Fruit fly (Drosophila melanogaster) whole organism, embryonic: ENCODE measurements around the gene mthl9.

Experiments
- BEAF-32 ChIP-seq: fragments of 200-800 bp; sonication (Bioruptor generic); optimal IDR thresholded peaks from 3 replicates; lab custom pipeline; 2017; ENCODE audit warnings: missing biosample characterization, missing genetic modification characterization, mild to moderate bottlenecking, moderate library complexity, missing genetic modification reagents
- Bdp1 ChIP-seq: fragments of 200-800 bp; sonication (Bioruptor generic); optimal IDR thresholded peaks from 3 replicates; lab custom pipeline; 2016; ENCODE audit warnings: missing biosample characterization, missing genetic modification characterization
- CG11723 ChIP-seq: fragments of 200-800 bp; sonication (Bioruptor generic); optimal IDR thresholded peaks from 2 replicates; lab custom pipeline; 2017; ENCODE audit warnings: missing biosample characterization, mild to moderate bottlenecking, missing genetic modification characterization
- CG12219 ChIP-seq: fragments of 200-800 bp; sonication (Bioruptor generic); optimal IDR thresholded peaks from 3 replicates; lab custom pipeline; 2018; ENCODE audit warnings: missing biosample characterization, mild to moderate bottlenecking, missing genetic modification characterization
- CG12236 ChIP-seq: fragments of 200-800 bp; sonication (Bioruptor generic); optimal IDR thresholded peaks from 2 replicates; lab custom pipeline; 2016; ENCODE audit warnings: missing biosample characterization, missing genetic modification characterization
- CG14441 ChIP-seq: fragments of 200-800 bp; sonication (Bioruptor generic); IDR thresholded peaks from 2 replicates; pipeline ENCODE4 v1.3.6; 2022; ENCODE audit warnings: missing biosample characterization, missing genetic modification characterization
- CG16779 ChIP-seq: fragments of 200-800 bp; sonication (Bioruptor generic); IDR thresholded peaks from 2 replicates; pipeline ENCODE4 v1.3.6; 2022; ENCODE audit warnings: missing biosample characterization, missing genetic modification characterization
- CG17361 ChIP-seq: fragments of 200-800 bp; sonication (Bioruptor generic); IDR thresholded peaks from 3 replicates; pipeline ENCODE4 v1.3.6; 2022; ENCODE audit warnings: missing biosample characterization, missing genetic modification characterization
- CG1792 ChIP-seq: fragments of 200-800 bp; sonication (Bioruptor generic); optimal IDR thresholded peaks from 2 replicates; lab custom pipeline; 2016; ENCODE audit warnings: missing biosample characterization, missing genetic modification characterization
- CG34224 ChIP-seq: fragments of 200-800 bp; sonication (Bioruptor generic); IDR thresholded peaks from 3 replicates; pipeline ENCODE4 v1.3.6; 2022; ENCODE audit warnings: missing biosample characterization, missing genetic modification characterization; ENCODE audit not compliant: partially characterized antibody
- CG3847 ChIP-seq: fragments of 200-800 bp; sonication (Bioruptor generic); IDR thresholded peaks from 2 replicates; pipeline ENCODE4 v1.3.6; 2022; ENCODE audit warnings: missing biosample characterization, missing genetic modification characterization
- CG42726 ChIP-seq: fragments of 200-800 bp; sonication (Bioruptor generic); IDR thresholded peaks from 2 replicates; pipeline ENCODE4 v1.3.6; 2022; ENCODE audit warnings: missing biosample characterization, missing genetic modification characterization; ENCODE audit not compliant: partially characterized antibody
- CG4820 ChIP-seq: fragments of 200-800 bp; sonication (Bioruptor generic); optimal IDR thresholded peaks from 3 replicates; lab custom pipeline; 2016; ENCODE audit warnings: missing biosample characterization, missing genetic modification characterization
- CG6175 ChIP-seq: fragments of 200-800 bp; sonication (Bioruptor generic); IDR thresholded peaks from 3 replicates; pipeline ENCODE4 v1.3.6; 2022; ENCODE audit warnings: missing biosample characterization, missing genetic modification characterization
- CG6654 ChIP-seq: fragments of 200-800 bp; sonication (Bioruptor generic); optimal IDR thresholded peaks from 2 replicates; lab custom pipeline; 2017; ENCODE audit warnings: missing biosample characterization, mild to moderate bottlenecking, missing genetic modification characterization
- CG6813 ChIP-seq: fragments of 200-800 bp; sonication (Bioruptor generic); optimal IDR thresholded peaks from 2 replicates; lab custom pipeline; 2017; ENCODE audit warnings: missing biosample characterization, missing genetic modification characterization, mild to moderate bottlenecking, moderate library complexity, missing genetic modification reagents
- CG7357 ChIP-seq: fragments of 200-800 bp; sonication (Bioruptor generic); IDR thresholded peaks from 3 replicates; pipeline ENCODE4 v1.3.6; 2022; ENCODE audit warnings: missing biosample characterization, missing genetic modification characterization
- CG7928 ChIP-seq: fragments of 200-800 bp; sonication (Bioruptor generic); optimal IDR thresholded peaks from 2 replicates; lab custom pipeline; 2017; ENCODE audit warnings: missing biosample characterization, mild to moderate bottlenecking, missing genetic modification characterization
- CG8765 ChIP-seq: fragments of 200-800 bp; sonication (Bioruptor generic); IDR thresholded peaks from 2 replicates; pipeline ENCODE4 v1.3.6; 2022; ENCODE audit warnings: missing biosample characterization, missing genetic modification characterization
- CG8944 ChIP-seq: fragments of 200-800 bp; sonication (Bioruptor generic); optimal IDR thresholded peaks from 3 replicates; lab custom pipeline; 2016; ENCODE audit warnings: missing biosample characterization, missing genetic modification characterization
- CG9876 ChIP-seq: fragments of 200-800 bp; sonication (Bioruptor generic); optimal IDR thresholded peaks from 2 replicates; lab custom pipeline; 2016; ENCODE audit warnings: missing biosample characterization, missing genetic modification characterization
- Deaf1 ChIP-seq: fragments of 200-800 bp; optimal IDR thresholded peaks from 3 replicates; lab custom pipeline; 2019; ENCODE audit warnings: missing biosample characterization, mild to moderate bottlenecking, missing genetic modification characterization, moderate library complexity
- Eip74EF ChIP-seq, 2 experiments: fragments of 200-800 bp in 1 of 2; fragments of >200 bp in 1 of 2; sonication (Bioruptor generic) in 1 of 2; optimal IDR thresholded peaks; 2 replicates each; lab custom pipeline; 2017 to 2019; ENCODE audit warnings: missing biosample characterization in 2 of 2, missing genetic modification characterization in 2 of 2, mild to moderate bottlenecking in 1 of 2, moderate library complexity in 1 of 2
- Ets97D ChIP-seq: fragments of 200-800 bp; sonication (Bioruptor generic); optimal IDR thresholded peaks from 3 replicates; lab custom pipeline; 2016; ENCODE audit warnings: missing biosample characterization, missing genetic modification characterization
- HHEX ChIP-seq: fragments of 200-800 bp; sonication (Bioruptor generic); optimal IDR thresholded peaks from 3 replicates; lab custom pipeline; 2017; ENCODE audit warnings: missing biosample characterization, mild to moderate bottlenecking, missing genetic modification characterization, missing genetic modification reagents
- HLHmδ ChIP-seq: fragments of 200-800 bp; sonication (Bioruptor generic); optimal IDR thresholded peaks from 2 replicates; lab custom pipeline; 2018; ENCODE audit warnings: missing biosample characterization, mild to moderate bottlenecking, missing genetic modification characterization, moderate library complexity
- Hey ChIP-seq: fragments of 200-800 bp; sonication (Bioruptor generic); optimal IDR thresholded peaks from 3 replicates; lab custom pipeline; 2018; ENCODE audit warnings: missing biosample characterization, mild to moderate bottlenecking, missing genetic modification characterization
- Lpt ChIP-seq: fragments of >200 bp; optimal IDR thresholded peaks from 2 replicates; lab custom pipeline; 2018; ENCODE audit warnings: missing biosample characterization, missing genetic modification characterization
- MTF-1 ChIP-seq: fragments of 200-800 bp; sonication (Bioruptor generic); optimal IDR thresholded peaks from 2 replicates; lab custom pipeline; 2018; ENCODE audit warnings: missing biosample characterization, mild to moderate bottlenecking, missing genetic modification characterization, borderline replicate concordance
- Med ChIP-seq: fragments of 200-800 bp; sonication (Bioruptor generic); peaks from one replicate; lab custom pipeline; 2016; ENCODE audit warnings: missing biosample characterization, missing genetic modification characterization, mild to moderate bottlenecking, inconsistent platforms, moderate library complexity
- Side ChIP-seq: fragments of 200-800 bp; sonication (Bioruptor generic); optimal IDR thresholded peaks from 2 replicates; lab custom pipeline; 2016; ENCODE audit warnings: missing biosample characterization, missing genetic modification characterization
- Trl ChIP-seq, 3 experiments: fragments of >200 bp in 2 of 3; fragments of 200-800 bp in 1 of 3; sonication (Bioruptor generic) in 1 of 3; optimal IDR thresholded peaks; 2 replicates in 1 of 3; 3 replicates in 2 of 3; lab custom pipeline; 2016 to 2017; ENCODE audit warnings: missing biosample characterization in 1 of 3, missing genetic modification characterization in 1 of 3
- YL-1 ChIP-seq: fragments of 200-800 bp; sonication (Bioruptor generic); optimal IDR thresholded peaks from 3 replicates; lab custom pipeline; 2017; ENCODE audit warnings: missing biosample characterization, mild to moderate bottlenecking, missing genetic modification characterization
- bbx ChIP-seq: fragments of 200-800 bp; sonication (Bioruptor generic); IDR thresholded peaks from 2 replicates; pipeline ENCODE4 v1.3.6; 2022; ENCODE audit warnings: missing biosample characterization, missing genetic modification characterization; ENCODE audit not compliant: partially characterized antibody
- her ChIP-seq: fragments of 200-800 bp; sonication (Bioruptor generic); optimal IDR thresholded peaks from 2 replicates; lab custom pipeline; 2016; ENCODE audit warnings: missing biosample characterization, missing genetic modification characterization
- ind ChIP-seq: fragments of 200-800 bp; sonication (Bioruptor generic); optimal IDR thresholded peaks from 3 replicates; lab custom pipeline; 2016; ENCODE audit warnings: missing biosample characterization, missing genetic modification characterization
- kah ChIP-seq: fragments of 200-800 bp; sonication (Bioruptor generic); optimal IDR thresholded peaks from 2 replicates; lab custom pipeline; 2018; ENCODE audit warnings: missing biosample characterization, mild to moderate bottlenecking, missing genetic modification characterization
- nau ChIP-seq: fragments of 200-800 bp; sonication (Bioruptor generic); optimal IDR thresholded peaks from 3 replicates; lab custom pipeline; 2017; ENCODE audit warnings: missing biosample characterization, mild to moderate bottlenecking, missing genetic modification characterization, missing genetic modification reagents
- odd ChIP-seq: fragments of 200-800 bp; sonication (Bioruptor generic); optimal IDR thresholded peaks from 2 replicates; lab custom pipeline; 2017; ENCODE audit warnings: missing biosample characterization, mild to moderate bottlenecking, missing genetic modification characterization
- pzg ChIP-seq: fragments of 200-800 bp; sonication (Bioruptor generic); optimal IDR thresholded peaks from 3 replicates; lab custom pipeline; 2018; ENCODE audit warnings: missing biosample characterization, mild to moderate bottlenecking, missing genetic modification characterization, moderate library complexity
- scrt ChIP-seq: fragments of 200-800 bp; sonication (Bioruptor generic); optimal IDR thresholded peaks from 2 replicates; lab custom pipeline; 2018; ENCODE audit warnings: missing biosample characterization, mild to moderate bottlenecking, missing genetic modification characterization, moderate library complexity
- sens-2 ChIP-seq: fragments of 200-800 bp; sonication (Bioruptor generic); IDR thresholded peaks from 2 replicates; pipeline ENCODE4 v1.3.6; 2022; ENCODE audit warnings: missing biosample characterization, missing genetic modification characterization
- sqz ChIP-seq: fragments of 200-800 bp; sonication (Bioruptor generic); optimal IDR thresholded peaks from 3 replicates; lab custom pipeline; 2018; ENCODE audit warnings: missing biosample characterization, mild to moderate bottlenecking, missing genetic modification characterization
- sug ChIP-seq: fragments of 200-800 bp; optimal IDR thresholded peaks from 2 replicates; lab custom pipeline; 2019; ENCODE audit warnings: missing biosample characterization, mild to moderate bottlenecking, missing genetic modification characterization, moderate library complexity
- tio ChIP-seq: fragments of 200-800 bp; sonication (Bioruptor generic); optimal IDR thresholded peaks from 2 replicates; lab custom pipeline; 2017; ENCODE audit warnings: missing biosample characterization, missing genetic modification characterization, inconsistent platforms
- usp ChIP-seq: fragments of >200 bp; optimal IDR thresholded peaks from 2 replicates; lab custom pipeline; 2017; ENCODE audit warnings: missing biosample characterization, missing genetic modification characterization
- wek ChIP-seq: fragments of 200-800 bp; sonication (Bioruptor generic); optimal IDR thresholded peaks from 3 replicates; lab custom pipeline; 2018; ENCODE audit warnings: missing biosample characterization, mild to moderate bottlenecking, missing genetic modification characterization, moderate library complexity

Gene mthl9

dm6 chr3L:346656-347640 is 14.8 kb upstream of the mthl9 start, which contains the start of gene mth (continued):
- TF ChIP-seq CG8944 (peak; percentile 53), CG42726 (peak; percentile 92), CG7928 (peak; percentile 36), Med (GFP tag; lab: Kevin White, UChicago) (peak; percentile 84), BEAF-32 (GFP tag; lab: Kevin White, UChicago) (peak; percentile 100), Hey (no peak), Side (GFP tag; lab: Kevin White, UChicago) (no peak), CG6175 (GFP tag; lab: Robert Waterston, UW) (no peak), CG9876 (GFP tag; lab: Kevin White, UChicago) (no peak), sqz (GFP tag; lab: Kevin White, UChicago) (peak; percentile 18), odd (GFP tag; lab: Kevin White, UChicago) (no peak), Lpt (GFP tag; lab: Kevin White, UChicago) (no peak), CG3847 (peak; percentile 49), bbx (GFP tag; lab: Robert Waterston, UW) (peak; percentile 94), Bdp1 (GFP tag; lab: Kevin White, UChicago) (peak; percentile 29), Ets97D (GFP tag; lab: Kevin White, UChicago) (peak; percentile 77), CG8765 (peak; percentile 23; the same call in 1 of the 2 replicates), pzg (GFP tag; lab: Kevin White, UChicago) (peak; percentile 83), CG16779 (GFP tag; lab: Robert Waterston, UW) (no peak), Trl (optimal IDR thresholded peaks at IDR 0.05; lab: Kevin White, UChicago) (no peak), Trl (GFP tag; optimal IDR thresholded peaks at IDR 0.05; lab: Kevin White, UChicago) (peak; percentile 24), usp (GFP tag; lab: Kevin White, UChicago) (no peak), CG12236 (GFP tag; lab: Kevin White, UChicago) (no peak), CG34224 (GFP tag; lab: Robert Waterston, UW) (peak; percentile 98), CG6654 (GFP tag; lab: Kevin White, UChicago) (no peak), CG4820 (peak; percentile 36), tio (GFP tag; lab: Kevin White, UChicago) (no peak), HHEX (GFP tag; lab: Kevin White, UChicago) (no peak), MTF-1 (GFP tag; lab: Kevin White, UChicago) (no peak), scrt (GFP tag; lab: Kevin White, UChicago) (no peak), Eip74EF (GFP tag; optimal IDR thresholded peaks at IDR 0.05; lab: Kevin White, UChicago) (no peak), sug (tag; lab: Kevin White, UChicago) (peak; percentile 61), CG6813 (GFP tag; lab: Kevin White, UChicago) (no peak), wek (no peak), nau (GFP tag; lab: Kevin White, UChicago) (no peak), YL-1 (GFP tag; lab: Kevin White, UChicago) (peak; percentile 34), CG1792 (GFP tag; lab: Kevin White, UChicago) (peak; percentile 60), CG11723 (GFP tag; lab: Kevin White, UChicago) (no peak), CG14441 (GFP tag; lab: Robert Waterston, UW) (peak; percentile 52; the same call in 1 of the 2 replicates), CG7357 (GFP tag; lab: Robert Waterston, UW) (peak; percentile 94), CG17361 (GFP tag; lab: Robert Waterston, UW) (peak; percentile 62; the same call in 2 of the 3 replicates), CG12219 (GFP tag; lab: Kevin White, UChicago) (no peak), her (peak; percentile 15), kah (GFP tag; lab: Kevin White, UChicago) (no peak), Deaf1 (tag; lab: Kevin White, UChicago) (peak; percentile 25), sens-2 (GFP tag; lab: Robert Waterston, UW) (no peak), HLHmδ (GFP tag; lab: Kevin White, UChicago) (no peak), ind (GFP tag; lab: Kevin White, UChicago) (peak; percentile 35)
